Worm (Caenorhabditis elegans): ENCODE data around the gene srt-5.

- TF ChIP-seq flt-1 (GFP tag; IDR thresholded peaks at IDR 0.05) (no peak), ref-1 (GFP tag; conservative IDR thresholded peaks at IDR 0.05) (no peak)
Measured at ce11 chrV:3034236-3034635, 46.5 kb downstream of the srt-5 start, which contains the start of gene srw-8.
